Worm (Caenorhabditis elegans) whole organism, late embryonic: ENCODE results near the gene dct-18.

Experiments
- C38D4.7 ChIP-seq: fragments of 200-800 bp; sonication (Bioruptor generic); optimal IDR thresholded peaks from 2 replicates; lab custom pipeline; 2018; ENCODE audit warnings: mild to moderate bottlenecking, missing genetic modification characterization, moderate library complexity, missing compliant biosample characterization
- ceh-14 ChIP-seq: sonication (generic microtip); optimal IDR thresholded peaks from 2 replicates; lab custom pipeline; 2016; ENCODE audit warnings: missing genotype, missing genetic modification characterization, missing compliant biosample characterization
- ets-4 ChIP-seq: sonication (generic microtip); optimal IDR thresholded peaks from 2 replicates; lab custom pipeline; 2016; ENCODE audit warnings: missing genetic modification characterization, missing compliant biosample characterization
- nhr-11 ChIP-seq: fragments of 150-350 bp; optimal IDR thresholded peaks from 2 replicates; lab custom pipeline; 2014; ENCODE audit warnings: missing biosample characterization, missing genetic modification characterization
- tbx-7 ChIP-seq: sonication (generic microtip); optimal IDR thresholded peaks from 2 replicates; lab custom pipeline; 2016; ENCODE audit warnings: missing genotype, missing genetic modification characterization, missing compliant biosample characterization

DNA sequence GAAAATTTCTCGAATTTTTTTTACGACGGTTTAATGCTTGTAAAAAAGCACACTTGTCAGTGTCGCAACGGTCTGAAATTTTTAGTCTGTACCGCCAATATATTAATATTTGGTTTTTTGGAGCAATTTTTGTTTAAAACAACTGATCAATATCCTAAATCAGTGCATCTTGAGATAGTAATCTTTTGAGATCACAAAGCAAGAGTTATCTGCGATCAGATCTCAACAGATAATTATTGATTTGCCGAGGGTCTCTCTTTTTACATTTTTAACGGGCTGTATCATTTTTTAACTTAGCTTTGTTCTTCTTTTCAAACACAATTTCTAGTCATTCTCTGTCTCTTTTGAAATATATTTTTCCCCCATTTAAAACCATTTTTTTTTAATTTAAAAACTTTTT, 33.5 kb downstream of the dct-18 start:
- TF ChIP-seq ceh-14 (tag; lab: Kevin White, UChicago) (no peak), C38D4.7 (GFP tag; lab: Kevin White, UChicago) (no peak), tbx-7 (no peak), nhr-11 (tag; lab: Kevin White, UChicago) (no peak), ets-4 (no peak)
